Worm (Caenorhabditis elegans): Measurements from ENCODE around the gene pbs-1.

pbs-1 gene

DNA sequence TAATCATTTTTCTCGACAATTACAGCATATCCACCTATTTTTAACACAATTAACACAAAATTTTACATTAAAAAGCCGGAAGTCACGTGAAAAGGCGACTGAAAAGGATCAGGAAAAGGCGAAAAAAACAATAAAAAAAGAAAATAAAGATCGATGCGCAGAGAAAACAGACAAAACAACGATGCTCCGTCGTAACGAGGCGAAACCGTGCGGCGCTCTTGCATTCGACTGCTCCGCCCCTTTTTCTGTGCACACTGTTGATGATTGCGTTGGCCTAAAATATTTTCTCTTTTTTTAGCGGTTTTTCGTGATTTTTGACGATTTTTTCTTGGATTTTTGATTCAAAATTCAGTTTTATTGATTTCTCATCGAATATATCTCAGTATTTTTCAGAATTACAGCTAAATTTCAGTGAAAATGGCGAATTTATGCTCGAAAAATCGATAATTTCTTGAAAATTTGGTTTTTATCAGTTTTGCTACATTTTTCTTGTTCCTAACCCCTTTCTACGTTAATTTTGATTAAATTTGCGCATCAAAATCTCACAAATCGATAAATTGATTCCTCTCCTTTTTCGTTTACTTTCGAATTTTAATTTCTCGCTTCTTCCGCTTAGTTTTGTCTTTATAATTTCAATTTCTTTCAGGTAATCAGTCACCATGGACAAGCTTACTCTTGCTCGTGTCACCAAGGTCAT lies 50.4 kb downstream of the pbs-1 start, which contains the start of gene rps-28 (continued):
- no peak for TF ChIP-seq egl-18 (GFP tag; IDR thresholded peaks at IDR 0.05)
- peak; percentile 67 for TF ChIP-seq nhr-90 (tag; optimal IDR thresholded peaks at IDR 0.05)
- TF ChIP-seq snpc-4 (GFP tag; optimal IDR thresholded peaks at IDR 0.05): peak; percentile 67
- peak; percentile 80 to 86 (median 82) for TF ChIP-seq snpc-4 (tag; optimal IDR thresholded peaks at IDR 0.05)
- TF ChIP-seq bed-1 (GFP tag; IDR thresholded peaks at IDR 0.05): no peak
- peak; percentile 44 for TF ChIP-seq madf-8 (GFP tag; conservative IDR thresholded peaks at IDR 0.05)
- TF ChIP-seq mcd-1 (GFP tag; IDR thresholded peaks at IDR 0.05): peak; percentile 92
- peak; percentile 94 for TF ChIP-seq K12H6.12 (tag; optimal IDR thresholded peaks at IDR 0.05)
- TF ChIP-seq F49E8.2 (tag; optimal IDR thresholded peaks at IDR 0.05; ENCODE audit: insufficient read depth): peak; percentile 97
- peak; percentile 97 for TF ChIP-seq F23B12.7 (tag; optimal IDR thresholded peaks at IDR 0.05; ENCODE audit: insufficient read depth)
- no peak for TF ChIP-seq sptf-2 (GFP tag; optimal IDR thresholded peaks at IDR 0.05)
- peak; percentile 23 for TF ChIP-seq him-1 (tag; optimal IDR thresholded peaks at IDR 0.05)
- peak; percentile 93 for TF ChIP-seq madf-3 (GFP tag; IDR thresholded peaks at IDR 0.05)
- peak; percentile 92 for TF ChIP-seq ceh-27 (GFP tag; optimal IDR thresholded peaks at IDR 0.05)
- peak; percentile 23 for TF ChIP-seq ets-4 (GFP tag; optimal IDR thresholded peaks at IDR 0.05)
- peak; percentile 81 for TF ChIP-seq unc-130 (GFP tag; optimal IDR thresholded peaks at IDR 0.05)
- peak; percentile 85 for TF ChIP-seq let-526 (GFP tag; IDR thresholded peaks at IDR 0.05)
- TF ChIP-seq ztf-3 (GFP tag; optimal IDR thresholded peaks at IDR 0.05): no peak
- TF ChIP-seq lsl-1 (GFP tag; optimal IDR thresholded peaks at IDR 0.05): peak; percentile 86
- TF ChIP-seq Y56A3A.18 (GFP tag; IDR thresholded peaks at IDR 0.05): no peak
- TF ChIP-seq T07F8.4 (tag; optimal IDR thresholded peaks at IDR 0.05): peak; percentile 11
- peak; percentile 94 for TF ChIP-seq lin-40 (tag; optimal IDR thresholded peaks at IDR 0.05)
- TF ChIP-seq F57C9.4 (tag; optimal IDR thresholded peaks at IDR 0.05): no peak
- peak; percentile 56; the same call in 1 of the 2 replicates for TF ChIP-seq cebp-1 (GFP tag; IDR thresholded peaks at IDR 0.05)
- peak; percentile 91 for TF ChIP-seq cebp-1 (tag; optimal IDR thresholded peaks at IDR 0.05)
- peak; percentile 95 for TF ChIP-seq pbrm-1 (GFP tag; IDR thresholded peaks at IDR 0.05)
- peak; percentile 85 for TF ChIP-seq Y67H2A.10 (GFP tag; conservative IDR thresholded peaks at IDR 0.05)
- TF ChIP-seq lin-26 (GFP tag; IDR thresholded peaks at IDR 0.05): peak; percentile 80; the same call in 1 of the 2 replicates
- no peak for TF ChIP-seq tbx-9 (tag; optimal IDR thresholded peaks at IDR 0.05; ENCODE audit: borderline replicate concordance)
- TF ChIP-seq snpc-3.4 (tag; optimal IDR thresholded peaks at IDR 0.05): peak; percentile 76
- TF ChIP-seq ztf-18 (tag; optimal IDR thresholded peaks at IDR 0.05): peak; percentile 81
- TF ChIP-seq egrh-3 (GFP tag; IDR thresholded peaks at IDR 0.05): peak; percentile 60
- no peak for TF ChIP-seq nfya-1 (tag; optimal IDR thresholded peaks at IDR 0.05; ENCODE audit: borderline replicate concordance, insufficient read depth)
- no peak for TF ChIP-seq nhr-120 (GFP tag; IDR thresholded peaks at IDR 0.05)
- TF ChIP-seq hmg-1.2 (GFP tag; IDR thresholded peaks at IDR 0.05): peak; percentile 83
- TF ChIP-seq Y95B8A.8 (GFP tag; IDR thresholded peaks at IDR 0.05): peak; percentile 95

Measured in whole organism, young adult.